Fruit fly (Drosophila melanogaster) whole organism, embryonic: ENCODE results near the gene CG42728.
A peak's percentile ranks its signal among the peaks of the same experiment; 100 is the strongest.

Experiments used
- ATbp ChIP-seq: fragments of 200-800 bp; sonication (Bioruptor generic); optimal IDR thresholded peaks from 2 replicates; lab custom pipeline; 2017; ENCODE audit warnings: missing biosample characterization, mild to moderate bottlenecking, missing genetic modification characterization, missing genetic modification reagents
- Adf1 ChIP-seq: fragments of 200-800 bp; sonication (Bioruptor generic); IDR thresholded peaks from 2 replicates; pipeline ENCODE4 v1.3.6; 2022; ENCODE audit warnings: missing biosample characterization, missing genetic modification characterization
- BtbVII ChIP-seq: fragments of 200-800 bp; sonication (Bioruptor generic); optimal IDR thresholded peaks from 3 replicates; lab custom pipeline; 2017; ENCODE audit warnings: missing biosample characterization, mild to moderate bottlenecking, missing genetic modification characterization
- Bteb2 ChIP-seq: fragments of 200-800 bp; sonication (Bioruptor generic); optimal IDR thresholded peaks from 2 replicates; lab custom pipeline; 2016; ENCODE audit warnings: missing biosample characterization, missing genetic modification characterization
- CG10147 ChIP-seq: fragments of 200-800 bp; sonication (Bioruptor generic); optimal IDR thresholded peaks from 2 replicates; lab custom pipeline; 2019; ENCODE audit warnings: missing biosample characterization, mild to moderate bottlenecking, missing genetic modification characterization, moderate library complexity
- CG10431 ChIP-seq: fragments of 200-800 bp; sonication (Bioruptor generic); optimal IDR thresholded peaks from 3 replicates; lab custom pipeline; 2018; ENCODE audit warnings: missing biosample characterization, mild to moderate bottlenecking, missing genetic modification characterization
- CG12299 ChIP-seq: fragments of 200-800 bp; sonication (Bioruptor generic); optimal IDR thresholded peaks from 2 replicates; lab custom pipeline; 2018; ENCODE audit warnings: missing biosample characterization, mild to moderate bottlenecking, missing genetic modification characterization
- CG14050 ChIP-seq: fragments of 200-800 bp; sonication (Bioruptor generic); IDR thresholded peaks from 3 replicates; pipeline ENCODE4 v1.3.6; 2022; ENCODE audit warnings: missing biosample characterization, missing genetic modification characterization
- CG16813 ChIP-seq: fragments of 200-800 bp; sonication (Bioruptor generic); IDR thresholded peaks from 3 replicates; pipeline ENCODE4 v1.3.6; 2022; ENCODE audit warnings: missing biosample characterization, missing genetic modification characterization; ENCODE audit not compliant: partially characterized antibody
- CG2199 ChIP-seq: fragments of 200-800 bp; sonication (Bioruptor generic); IDR thresholded peaks from 3 replicates; pipeline ENCODE4 v1.3.6; 2022; ENCODE audit warnings: missing biosample characterization, missing genetic modification characterization
- CG30403 ChIP-seq: fragments of 200-800 bp; sonication (Bioruptor generic); optimal IDR thresholded peaks from 3 replicates; lab custom pipeline; 2016; ENCODE audit warnings: missing biosample characterization, missing genetic modification characterization
- CG30431 ChIP-seq: fragments of 200-800 bp; sonication (Bioruptor generic); optimal IDR thresholded peaks from 2 replicates; lab custom pipeline; 2017; ENCODE audit warnings: missing biosample characterization, missing genetic modification characterization
- CG31365 ChIP-seq: fragments of 200-800 bp; sonication (Bioruptor generic); optimal IDR thresholded peaks from 2 replicates; lab custom pipeline; 2018; ENCODE audit warnings: missing biosample characterization, mild to moderate bottlenecking, missing genetic modification characterization
- CG4617 ChIP-seq: fragments of 200-800 bp; sonication (Bioruptor generic); optimal IDR thresholded peaks from 3 replicates; lab custom pipeline; 2016; ENCODE audit warnings: missing biosample characterization, missing genetic modification characterization, borderline replicate concordance
- CG4730 ChIP-seq: fragments of 200-800 bp; sonication (Bioruptor generic); IDR thresholded peaks from 2 replicates; pipeline ENCODE4 v1.3.6; 2022; ENCODE audit warnings: missing biosample characterization, missing genetic modification characterization
- CG6765 ChIP-seq: fragments of 200-800 bp; sonication (Bioruptor generic); optimal IDR thresholded peaks from 3 replicates; lab custom pipeline; 2017; ENCODE audit warnings: missing biosample characterization, mild to moderate bottlenecking, missing genetic modification characterization
- CG8924 ChIP-seq: fragments of 200-800 bp; optimal IDR thresholded peaks from 3 replicates; lab custom pipeline; 2019; ENCODE audit warnings: missing biosample characterization, mild to moderate bottlenecking, missing genetic modification characterization, moderate library complexity
- CrebB ChIP-seq: fragments of 200-800 bp; sonication (Bioruptor generic); optimal IDR thresholded peaks from 3 replicates; lab custom pipeline; 2018; ENCODE audit warnings: missing biosample characterization, mild to moderate bottlenecking, missing genetic modification characterization
- H15 ChIP-seq: fragments of 200-800 bp; sonication (Bioruptor generic); IDR thresholded peaks from 3 replicates; pipeline ENCODE4 v1.3.6; 2022; ENCODE audit warnings: missing biosample characterization, missing genetic modification characterization
- HLH3B ChIP-seq: fragments of 200-800 bp; sonication (Bioruptor generic); IDR thresholded peaks from 2 replicates; pipeline ENCODE4 v1.3.6; 2022; ENCODE audit warnings: missing biosample characterization, missing genetic modification characterization
- Hr51 ChIP-seq, 2 experiments: fragments of 200-800 bp; sonication (Bioruptor generic); optimal IDR thresholded peaks; 2 replicates in 1 of 2; 3 replicates in 1 of 2; lab custom pipeline; 2016 to 2018; ENCODE audit warnings: missing biosample characterization in 2 of 2, missing genetic modification characterization in 2 of 2, mild to moderate bottlenecking in 1 of 2, moderate library complexity in 1 of 2
- MBD-R2 ChIP-seq: fragments of 200-800 bp; sonication (Bioruptor generic); IDR thresholded peaks from 2 replicates; pipeline ENCODE4 v1.3.6; 2022; ENCODE audit warnings: missing biosample characterization, missing genetic modification characterization
- Med ChIP-seq: fragments of 200-800 bp; sonication (Bioruptor generic); peaks from one replicate; lab custom pipeline; 2016; ENCODE audit warnings: missing biosample characterization, missing genetic modification characterization, mild to moderate bottlenecking, inconsistent platforms, moderate library complexity
- Neu2 ChIP-seq: fragments of 200-800 bp; sonication (Bioruptor generic); optimal IDR thresholded peaks from 3 replicates; lab custom pipeline; 2016; ENCODE audit warnings: missing biosample characterization, missing genetic modification characterization, borderline replicate concordance
- YL-1 ChIP-seq: fragments of 200-800 bp; sonication (Bioruptor generic); optimal IDR thresholded peaks from 3 replicates; lab custom pipeline; 2017; ENCODE audit warnings: missing biosample characterization, mild to moderate bottlenecking, missing genetic modification characterization
- ara ChIP-seq: fragments of 200-800 bp; sonication (Bioruptor generic); IDR thresholded peaks from 2 replicates; pipeline ENCODE4 v1.3.6; 2022; ENCODE audit warnings: missing biosample characterization, missing genetic modification characterization
- cas ChIP-seq: fragments of 200-800 bp; sonication (Bioruptor generic); IDR thresholded peaks from 2 replicates; pipeline ENCODE4 v1.3.6; 2022; ENCODE audit warnings: missing biosample characterization, missing genetic modification characterization
- corto ChIP-seq: fragments of 200-800 bp; sonication (Bioruptor generic); optimal IDR thresholded peaks from 2 replicates; lab custom pipeline; 2016; ENCODE audit warnings: missing biosample characterization, mild to moderate bottlenecking, missing genetic modification characterization, moderate library complexity
- crc ChIP-seq: fragments of 200-800 bp; sonication (Bioruptor generic); optimal IDR thresholded peaks from 2 replicates; lab custom pipeline; 2016; ENCODE audit warnings: missing biosample characterization, missing genetic modification characterization
- dmrt99B ChIP-seq: fragments of 200-800 bp; sonication (Bioruptor generic); optimal IDR thresholded peaks from 2 replicates; lab custom pipeline; 2018; ENCODE audit warnings: missing biosample characterization, mild to moderate bottlenecking, missing genetic modification characterization, moderate library complexity
- fru ChIP-seq: fragments of >200 bp; optimal IDR thresholded peaks from 2 replicates; lab custom pipeline; 2017
- gfzf ChIP-seq: fragments of 200-800 bp; sonication (Bioruptor generic); optimal IDR thresholded peaks from 2 replicates; lab custom pipeline; 2016; ENCODE audit warnings: missing biosample characterization, mild to moderate bottlenecking, missing genetic modification characterization, moderate library complexity
- hb ChIP-seq: fragments of 200-800 bp; sonication (Bioruptor generic); IDR thresholded peaks from 3 replicates; pipeline ENCODE4 v1.3.6; 2022; ENCODE audit warnings: missing biosample characterization, missing genetic modification characterization; ENCODE audit not compliant: partially characterized antibody
- ind ChIP-seq: fragments of 200-800 bp; sonication (Bioruptor generic); optimal IDR thresholded peaks from 3 replicates; lab custom pipeline; 2016; ENCODE audit warnings: missing biosample characterization, missing genetic modification characterization
- insv ChIP-seq, 2 experiments: fragments of 200-800 bp; sonication (Bioruptor generic); optimal IDR thresholded peaks; 3 replicates each; lab custom pipeline; 2016 to 2018; ENCODE audit warnings: missing biosample characterization in 2 of 2, missing genetic modification characterization in 2 of 2
- lbe ChIP-seq: fragments of 200-800 bp; sonication (Bioruptor generic); optimal IDR thresholded peaks from 2 replicates; lab custom pipeline; 2016; ENCODE audit warnings: missing biosample characterization, mild to moderate bottlenecking, missing genetic modification characterization
- lola ChIP-seq, 3 experiments: fragments of >200 bp in 2 of 3; fragments of 200-800 bp in 1 of 3; sonication (Bioruptor generic) in 1 of 3; optimal IDR thresholded peaks; 2 replicates each; lab custom pipeline; 2017 to 2019; ENCODE audit warnings: missing biosample characterization in 3 of 3, missing genetic modification characterization in 3 of 3, mild to moderate bottlenecking in 1 of 3, moderate library complexity in 1 of 3
- nau ChIP-seq: fragments of 200-800 bp; sonication (Bioruptor generic); optimal IDR thresholded peaks from 3 replicates; lab custom pipeline; 2017; ENCODE audit warnings: missing biosample characterization, mild to moderate bottlenecking, missing genetic modification characterization, missing genetic modification reagents
- nom ChIP-seq: fragments of 200-800 bp; sonication (Bioruptor generic); optimal IDR thresholded peaks from 2 replicates; lab custom pipeline; 2017; ENCODE audit warnings: missing biosample characterization, missing genetic modification characterization, mild to moderate bottlenecking, moderate library complexity, missing genetic modification reagents
- pros ChIP-seq: fragments of 200-800 bp; sonication (Bioruptor generic); optimal IDR thresholded peaks from 3 replicates; lab custom pipeline; 2019; ENCODE audit warnings: missing biosample characterization, mild to moderate bottlenecking, missing genetic modification characterization, moderate library complexity
- pzg ChIP-seq: fragments of 200-800 bp; sonication (Bioruptor generic); optimal IDR thresholded peaks from 3 replicates; lab custom pipeline; 2018; ENCODE audit warnings: missing biosample characterization, mild to moderate bottlenecking, missing genetic modification characterization, moderate library complexity
- salm ChIP-seq: fragments of 200-800 bp; sonication (Bioruptor generic); optimal IDR thresholded peaks from 2 replicates; lab custom pipeline; 2018; ENCODE audit warnings: missing biosample characterization, mild to moderate bottlenecking, missing genetic modification characterization
- scrt ChIP-seq: fragments of 200-800 bp; sonication (Bioruptor generic); optimal IDR thresholded peaks from 2 replicates; lab custom pipeline; 2018; ENCODE audit warnings: missing biosample characterization, mild to moderate bottlenecking, missing genetic modification characterization, moderate library complexity
- tin ChIP-seq: fragments of 200-800 bp; sonication (Bioruptor generic); optimal IDR thresholded peaks from 3 replicates; lab custom pipeline; 2016; ENCODE audit warnings: missing biosample characterization, missing genetic modification characterization
- trem ChIP-seq: fragments of 200-800 bp; optimal IDR thresholded peaks from 3 replicates; lab custom pipeline; 2019; ENCODE audit warnings: missing biosample characterization, mild to moderate bottlenecking, missing genetic modification characterization, moderate library complexity
- ttk ChIP-seq: fragments of 200-800 bp; sonication (Bioruptor generic); IDR thresholded peaks from 2 replicates; pipeline ENCODE4 v2.1.2; 2022; ENCODE audit warnings: missing biosample characterization, missing genetic modification characterization
- twi ChIP-seq: fragments of 200-800 bp; optimal IDR thresholded peaks from 2 replicates; lab custom pipeline; 2019; ENCODE audit warnings: missing biosample characterization, mild to moderate bottlenecking, missing genetic modification characterization, moderate library complexity
- vvl ChIP-seq: fragments of 200-800 bp; sonication (Bioruptor generic); IDR thresholded peaks from 2 replicates; pipeline ENCODE4 v1.3.6; 2022; ENCODE audit warnings: missing biosample characterization, missing genetic modification characterization

Gene CG42728

DNA sequence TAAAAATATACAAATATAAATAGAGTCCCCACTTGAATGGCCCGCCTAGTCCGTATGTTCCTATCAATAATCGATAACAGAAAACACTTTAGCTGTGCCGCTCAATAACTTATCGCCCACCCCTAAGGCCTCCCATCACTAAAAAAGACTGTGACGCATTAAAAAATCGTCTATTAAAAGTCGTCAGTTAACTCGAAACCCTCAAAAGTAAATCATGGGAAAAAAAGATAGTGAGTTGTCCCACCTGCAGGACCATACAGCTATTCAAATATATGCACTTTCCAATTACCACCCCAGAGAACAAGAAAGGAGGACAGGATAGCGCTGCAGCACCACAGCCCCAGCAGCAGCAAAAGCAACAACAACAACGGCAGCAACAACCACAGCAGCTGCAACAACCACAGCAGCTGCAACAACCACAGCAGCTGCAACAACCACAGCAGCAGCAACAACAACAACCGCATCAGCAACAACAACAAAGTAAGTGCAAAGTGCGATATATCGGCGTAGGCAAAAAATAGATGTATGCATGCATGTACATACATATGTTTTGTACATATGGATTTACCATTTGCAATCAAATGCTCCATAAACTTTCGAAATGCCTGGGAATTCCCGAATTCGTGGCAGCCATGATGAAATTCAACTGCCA, 26.1 kb upstream of the CG42728 start, which contains the start of gene AGO2 (continued):
- TF ChIP-seq lola (GFP tag; optimal IDR thresholded peaks at IDR 0.05; lab: Kevin White, UChicago) = no peak
- peak; percentile 40 for TF ChIP-seq scrt (GFP tag; lab: Kevin White, UChicago)
- TF ChIP-seq nom (GFP tag; lab: Kevin White, UChicago) = peak; percentile 100
- TF ChIP-seq lbe (GFP tag; lab: Kevin White, UChicago) = peak; percentile 43
- TF ChIP-seq insv (GFP tag; optimal IDR thresholded peaks at IDR 0.05; lab: Kevin White, UChicago) = peak in 1 of 2 experiments; percentile 33
- TF ChIP-seq BtbVII = peak; percentile 9
- peak; percentile 66 for TF ChIP-seq trem (tag; lab: Kevin White, UChicago)
- no peak for TF ChIP-seq CG4730 (GFP tag; lab: Robert Waterston, UW)
- TF ChIP-seq Bteb2 (GFP tag; lab: Kevin White, UChicago) = no peak
- TF ChIP-seq gfzf = peak; percentile 41
- peak; percentile 68 for TF ChIP-seq Med (GFP tag; lab: Kevin White, UChicago)
- TF ChIP-seq vvl (GFP tag; lab: Robert Waterston, UW) = peak; percentile 34; the same call in 1 of the 2 replicates
- peak; percentile 3 for TF ChIP-seq CG31365 (tag; lab: Kevin White, UChicago)
- peak; percentile 21 for TF ChIP-seq CG30403
- TF ChIP-seq CrebB (tag; lab: Kevin White, UChicago) = peak; percentile 30
- no peak for TF ChIP-seq fru
- no peak for TF ChIP-seq CG14050 (GFP tag; lab: Robert Waterston, UW)
- no peak for TF ChIP-seq HLH3B (GFP tag; lab: Robert Waterston, UW)
- no peak for TF ChIP-seq corto (GFP tag; lab: Kevin White, UChicago)
- no peak for TF ChIP-seq H15 (GFP tag; lab: Robert Waterston, UW)
- peak; percentile 46 for TF ChIP-seq nau (GFP tag; lab: Kevin White, UChicago)
- no peak for TF ChIP-seq dmrt99B (tag; lab: Kevin White, UChicago)
- peak; percentile 38 for TF ChIP-seq CG8924 (tag; lab: Kevin White, UChicago)
- TF ChIP-seq MBD-R2 (GFP tag; lab: Robert Waterston, UW) = peak; percentile 24; the same call in 1 of the 2 replicates
- TF ChIP-seq ttk (GFP tag; lab: Robert Waterston, UW) = no peak; the same call in 1 of the 2 replicates
- TF ChIP-seq Adf1 (GFP tag; lab: Robert Waterston, UW) = peak; percentile 14; the same call in 1 of the 2 replicates
- TF ChIP-seq CG2199 (GFP tag; lab: Robert Waterston, UW) = 0 out of 3 replicates have a peak, but pooled peaks have one; percentile 46
- peak; percentile 93 for TF ChIP-seq CG4617
- no peak for TF ChIP-seq crc (GFP tag; lab: Kevin White, UChicago)
- peak; percentile 47 for TF ChIP-seq Neu2
- no peak for TF ChIP-seq CG30431 (GFP tag; lab: Kevin White, UChicago)
- TF ChIP-seq CG10431 (GFP tag; lab: Kevin White, UChicago) = peak; percentile 61
- TF ChIP-seq pzg (GFP tag; lab: Kevin White, UChicago) = peak; percentile 62
- peak; percentile 24 for TF ChIP-seq CG12299 (tag; lab: Kevin White, UChicago)
- TF ChIP-seq CG10147 (GFP tag; lab: Kevin White, UChicago) = peak; percentile 38
- peak; percentile 68; the same call in 2 of the 3 replicates for TF ChIP-seq CG16813
- no peak for TF ChIP-seq salm
- TF ChIP-seq tin = peak; percentile 4
- peak; percentile 53 for TF ChIP-seq twi (tag; lab: Kevin White, UChicago)
- TF ChIP-seq Hr51 (GFP tag; optimal IDR thresholded peaks at IDR 0.05; lab: Kevin White, UChicago) = peak in 1 of 2 experiments; percentile 61
- no peak for TF ChIP-seq ind (GFP tag; lab: Kevin White, UChicago)
- peak; percentile 24 for TF ChIP-seq CG6765 (GFP tag; lab: Kevin White, UChicago)
- TF ChIP-seq pros (GFP tag; lab: Kevin White, UChicago) = no peak
- TF ChIP-seq ara (GFP tag; lab: Robert Waterston, UW) = no peak
- peak; percentile 68; the same call in 2 of the 3 replicates for TF ChIP-seq hb
- TF ChIP-seq ATbp = no peak
- no peak for TF ChIP-seq cas (GFP tag; lab: Robert Waterston, UW)
- TF ChIP-seq YL-1 (GFP tag; lab: Kevin White, UChicago) = peak; percentile 92
